Worm (Caenorhabditis elegans) whole organism, late embryonic: ENCODE measurements around the gene C18D4.6.

Experiments used
- ceh-31 ChIP-seq: sonication (generic microtip); optimal IDR thresholded peaks from 2 replicates; lab custom pipeline; 2016; ENCODE audit warnings: missing genetic modification characterization, missing compliant biosample characterization
- elt-2 ChIP-seq: sonication (generic microtip); optimal IDR thresholded peaks from 2 replicates; lab custom pipeline; 2016; ENCODE audit warnings: missing genetic modification reagents, missing genetic modification characterization, missing compliant biosample characterization
- pha-2 ChIP-seq: sonication (generic microtip); optimal IDR thresholded peaks from 2 replicates; lab custom pipeline; 2017; ENCODE audit warnings: mild to moderate bottlenecking, missing genetic modification characterization, missing compliant biosample characterization
- rnt-1 ChIP-seq: sonication (generic microtip); optimal IDR thresholded peaks from 2 replicates; lab custom pipeline; 2016; ENCODE audit warnings: missing genetic modification characterization, missing compliant biosample characterization
- unc-42 ChIP-seq: sonication (generic microtip); optimal IDR thresholded peaks from 2 replicates; lab custom pipeline; 2016; ENCODE audit warnings: missing genotype, missing genetic modification characterization, missing compliant biosample characterization
- unc-86 ChIP-seq: sonication (generic microtip); optimal IDR thresholded peaks from 2 replicates; lab custom pipeline; 2016; ENCODE audit warnings: missing genetic modification characterization, missing compliant biosample characterization

ce11 chrV:17539289-17539688 lies 1.1 kb upstream of the C18D4.6 start:
- TF ChIP-seq ceh-31 (tag; lab: Kevin White, UChicago) (no peak), unc-86 (tag; lab: Kevin White, UChicago) (no peak), unc-42 (tag; lab: Kevin White, UChicago) (no peak), pha-2 (no peak), elt-2 (no peak), rnt-1 (no peak)
